Worm (Caenorhabditis elegans) whole organism, L4 larva: ENCODE measurements around the gene W07G4.5.
A peak's percentile ranks its signal among the peaks of the same experiment; 100 is the strongest.

Source experiments
- D1046.2 ChIP-seq: fragments of 200-800 bp; sonication (Bioruptor generic); IDR thresholded peaks from 2 replicates; pipeline ENCODE4 v1.3.6; 2022; ENCODE audit warnings: missing genetic modification characterization, missing compliant biosample characterization
- F26F4.8 ChIP-seq: fragments of 200-800 bp; sonication (Bioruptor generic); conservative IDR thresholded peaks from 2 replicates; pipeline ENCODE4 v1.3.6; 2022; ENCODE audit warnings: missing genetic modification characterization, missing compliant biosample characterization
- F37D6.2 ChIP-seq: sonication (generic microtip); optimal IDR thresholded peaks from 2 replicates; lab custom pipeline; 2016; ENCODE audit warnings: mild to moderate bottlenecking, missing genetic modification characterization, missing compliant biosample characterization
- R02D3.7 ChIP-seq: fragments of 150-350 bp; sonication (generic microtip); optimal IDR thresholded peaks from 3 replicates; lab custom pipeline; 2014; ENCODE audit warnings: missing biosample characterization, missing genetic modification characterization
- T20F7.1 ChIP-seq: fragments of 200-800 bp; sonication (Bioruptor generic); optimal IDR thresholded peaks from 2 replicates; lab custom pipeline; 2018; ENCODE audit warnings: mild to moderate bottlenecking, missing genetic modification characterization, missing compliant biosample characterization
- Y5F2A.4 ChIP-seq: fragments of 200-800 bp; sonication (Bioruptor generic); optimal IDR thresholded peaks from 2 replicates; lab custom pipeline; 2018; ENCODE audit warnings: mild to moderate bottlenecking, missing genetic modification characterization, missing compliant biosample characterization
- aha-1 ChIP-seq: fragments of 150-350 bp; peaks from one replicate; lab custom pipeline; 2014; ENCODE audit warnings: missing biosample characterization, missing genetic modification characterization
- ama-1 ChIP-seq: fragments of 150-350 bp; optimal IDR thresholded peaks from 2 replicates; lab custom pipeline; 2014; ENCODE audit warnings: inconsistent platforms, mixed read lengths
- ceh-44 ChIP-seq: fragments of 200-800 bp; sonication (Bioruptor generic); IDR thresholded peaks from 2 replicates; pipeline ENCODE4 v1.3.6; 2022; ENCODE audit warnings: missing genetic modification reagents, missing genetic modification characterization, missing compliant biosample characterization
- cey-2 ChIP-seq: sonication (generic microtip); optimal IDR thresholded peaks from 3 replicates; lab custom pipeline; 2017; ENCODE audit warnings: missing genetic modification characterization, mild to moderate bottlenecking, missing compliant biosample characterization, antibody characterized with exemption, borderline replicate concordance; ENCODE audit not compliant: insufficient read depth
- ctbp-1 ChIP-seq: fragments of 200-800 bp; sonication (Bioruptor generic); IDR thresholded peaks from 2 replicates; pipeline ENCODE4 v1.3.6; 2022; ENCODE audit warnings: missing genetic modification reagents, missing genetic modification characterization, missing compliant biosample characterization
- daf-16 ChIP-seq, 3 experiments: sonication (generic microtip); optimal IDR thresholded peaks; 2 replicates each; lab custom pipeline; 2016 to 2017; ENCODE audit warnings: missing genetic modification characterization in 3 of 3, missing genetic modification reagents in 3 of 3, mild to moderate bottlenecking in 2 of 3, missing compliant biosample characterization in 2 of 3, missing biosample characterization in 1 of 3, moderate library complexity in 1 of 3
- daf-19 ChIP-seq: fragments of 200-800 bp; sonication (Bioruptor generic); conservative IDR thresholded peaks from 2 replicates; pipeline ENCODE4 v1.3.6; 2022; ENCODE audit warnings: missing genetic modification characterization, missing compliant biosample characterization
- daf-8 ChIP-seq: fragments of 200-800 bp; sonication (Bioruptor generic); IDR thresholded peaks from 2 replicates; pipeline ENCODE4 v1.3.6; 2022; ENCODE audit warnings: missing genetic modification characterization, missing compliant biosample characterization
- dmd-6 ChIP-seq: fragments of 200-800 bp; sonication (Bioruptor generic); IDR thresholded peaks from 2 replicates; pipeline ENCODE4 v1.3.6; 2022; ENCODE audit warnings: missing genetic modification reagents, missing genetic modification characterization, missing compliant biosample characterization
- dmd-8 ChIP-seq: fragments of 200-800 bp; sonication (Bioruptor generic); IDR thresholded peaks from 2 replicates; pipeline ENCODE4 v1.3.6; 2022; ENCODE audit warnings: missing genetic modification characterization, missing compliant biosample characterization
- dmd-9 ChIP-seq: fragments of 200-800 bp; sonication (Bioruptor generic); IDR thresholded peaks from 2 replicates; pipeline ENCODE4 v1.3.6; 2022; ENCODE audit warnings: missing genetic modification reagents, missing genetic modification characterization, missing compliant biosample characterization
- dve-1 ChIP-seq: sonication (generic microtip); optimal IDR thresholded peaks from 2 replicates; lab custom pipeline; 2017; ENCODE audit warnings: antibody characterized with exemption, mild to moderate bottlenecking, missing genetic modification characterization, missing compliant biosample characterization; ENCODE audit not compliant: insufficient read depth
- hlh-11 ChIP-seq: fragments of 200-800 bp; sonication (Bioruptor generic); optimal IDR thresholded peaks from 2 replicates; lab custom pipeline; 2018; ENCODE audit warnings: mild to moderate bottlenecking, missing genetic modification characterization, missing compliant biosample characterization
- hlh-30 ChIP-seq: sonication (generic microtip); optimal IDR thresholded peaks from 2 replicates; lab custom pipeline; 2017; ENCODE audit warnings: antibody characterized with exemption, mild to moderate bottlenecking, missing genetic modification characterization, missing compliant biosample characterization; ENCODE audit not compliant: insufficient read depth
- hmg-1.1 ChIP-seq: fragments of 200-800 bp; sonication (Bioruptor generic); IDR thresholded peaks from 2 replicates; pipeline ENCODE4 v1.3.6; 2022; ENCODE audit warnings: missing genetic modification reagents, missing genetic modification characterization, missing compliant biosample characterization
- lim-7 ChIP-seq: fragments of 200-800 bp; sonication (Bioruptor generic); IDR thresholded peaks from 2 replicates; pipeline ENCODE4 v1.3.6; 2022; ENCODE audit warnings: missing genetic modification characterization, missing compliant biosample characterization
- lir-3 ChIP-seq: sonication (generic microtip); optimal IDR thresholded peaks from 2 replicates; lab custom pipeline; 2016; ENCODE audit warnings: mild to moderate bottlenecking, missing genetic modification characterization, missing compliant biosample characterization
- lsy-2 ChIP-seq, 2 experiments: fragments of 150-350 bp in 1 of 2; sonication (generic microtip) in 1 of 2; optimal IDR thresholded peaks; 2 replicates each; lab custom pipeline; 2014 to 2017; ENCODE audit warnings: missing biosample characterization in 2 of 2, missing genetic modification characterization in 2 of 2
- mdl-1 ChIP-seq, 2 experiments: fragments of 150-350 bp in 1 of 2; sonication (generic microtip) in 1 of 2; optimal IDR thresholded peaks; 2 replicates each; lab custom pipeline; 2014 to 2017; ENCODE audit warnings: missing biosample characterization in 2 of 2, missing genetic modification characterization in 2 of 2
- mep-1 ChIP-seq: fragments of 150-350 bp; sonication (generic microtip); optimal IDR thresholded peaks from 3 replicates; lab custom pipeline; 2014; ENCODE audit warnings: missing biosample characterization, missing genetic modification characterization
- mes-2 ChIP-seq: sonication (generic microtip); optimal IDR thresholded peaks from 2 replicates; lab custom pipeline; 2016; ENCODE audit warnings: missing genotype, mild to moderate bottlenecking, missing genetic modification characterization, missing compliant biosample characterization; ENCODE audit not compliant: poor library complexity, severe bottlenecking
- mxl-3 ChIP-seq: fragments of 200-800 bp; sonication (Bioruptor generic); optimal IDR thresholded peaks from 2 replicates; lab custom pipeline; 2018; ENCODE audit warnings: mild to moderate bottlenecking, missing genetic modification characterization, missing compliant biosample characterization
- nhr-10 ChIP-seq: fragments of 150-350 bp; optimal IDR thresholded peaks from 2 replicates; lab custom pipeline; 2014; ENCODE audit warnings: missing biosample characterization, missing genetic modification characterization
- nhr-102 ChIP-seq: sonication (generic microtip); optimal IDR thresholded peaks from 2 replicates; lab custom pipeline; 2016; ENCODE audit warnings: mild to moderate bottlenecking, missing genetic modification characterization, moderate library complexity, missing compliant biosample characterization
- nhr-111 ChIP-seq: fragments of 200-800 bp; sonication (Bioruptor generic); optimal IDR thresholded peaks from 2 replicates; lab custom pipeline; 2018; ENCODE audit warnings: mild to moderate bottlenecking, missing genetic modification characterization, missing compliant biosample characterization
- nhr-28 ChIP-seq: fragments of 150-350 bp; optimal IDR thresholded peaks from 2 replicates; lab custom pipeline; 2014; ENCODE audit warnings: missing biosample characterization, missing genetic modification characterization
- nhr-76 ChIP-seq: fragments of 150-350 bp; optimal IDR thresholded peaks from 2 replicates; lab custom pipeline; 2014; ENCODE audit warnings: missing biosample characterization, missing genetic modification characterization
- php-3 ChIP-seq: fragments of 200-800 bp; sonication (Bioruptor generic); IDR thresholded peaks from 2 replicates; pipeline ENCODE4 v1.3.6; 2022; ENCODE audit warnings: missing genetic modification reagents, missing genetic modification characterization, missing compliant biosample characterization
- pqm-1 ChIP-seq: sonication (generic microtip); optimal IDR thresholded peaks from 2 replicates; lab custom pipeline; 2017; ENCODE audit warnings: missing biosample characterization, missing genetic modification characterization
- saeg-2 ChIP-seq: fragments of 200-800 bp; sonication (Bioruptor generic); IDR thresholded peaks from 2 replicates; pipeline ENCODE4 v1.3.6; 2022; ENCODE audit warnings: missing genetic modification reagents, missing genetic modification characterization, missing compliant biosample characterization
- snpc-1.2 ChIP-seq: fragments of 200-800 bp; sonication (Bioruptor generic); IDR thresholded peaks from 2 replicates; pipeline ENCODE4 v1.3.6; 2022; ENCODE audit warnings: missing genetic modification reagents, missing genetic modification characterization, missing compliant biosample characterization
- tra-1 ChIP-seq: fragments of 200-800 bp; sonication (Bioruptor generic); IDR thresholded peaks from 2 replicates; pipeline ENCODE4 v1.3.6; 2022; ENCODE audit warnings: missing genetic modification reagents, missing genetic modification characterization, missing compliant biosample characterization
- unc-62 ChIP-seq, 3 experiments: fragments of 150-350 bp in 1 of 3; sonication (generic microtip); optimal IDR thresholded peaks in 2 of 3; peaks in 1 of 3; 1 replicate in 1 of 3; 2 replicates in 2 of 3; lab custom pipeline; 2014 to 2017; ENCODE audit warnings: missing biosample characterization in 3 of 3, missing genetic modification characterization in 3 of 3, missing genetic modification reagents in 3 of 3, missing genotype in 1 of 3
- zfp-3 ChIP-seq: fragments of 200-800 bp; sonication (Bioruptor generic); conservative IDR thresholded peaks from 2 replicates; pipeline ENCODE4 v1.3.6; 2022; ENCODE audit warnings: missing genetic modification reagents, missing genetic modification characterization, missing compliant biosample characterization

The W07G4.5 gene

DNA sequence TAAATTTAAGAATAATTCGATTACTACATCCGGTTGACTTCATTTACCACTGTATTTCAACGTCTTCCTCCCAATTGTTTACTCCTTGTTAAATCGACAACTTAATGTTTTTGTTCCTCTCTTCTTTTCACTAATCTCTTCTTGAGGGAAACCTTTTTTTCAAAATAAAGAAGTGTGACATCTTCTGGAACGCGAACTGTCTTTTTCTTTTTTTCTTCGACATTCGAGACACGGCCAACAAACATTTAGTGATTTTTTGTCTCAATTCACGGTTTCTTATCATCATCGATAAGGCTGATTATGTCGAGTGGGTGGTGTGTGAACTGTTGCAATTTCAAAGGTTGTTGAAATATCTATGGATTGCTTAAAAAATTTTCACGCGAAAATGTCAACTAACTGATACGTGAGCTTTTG is 37.5 kb downstream of the W07G4.5 start:
- no peak for TF ChIP-seq F37D6.2 (tag; lab: Kevin White, UChicago)
- TF ChIP-seq unc-62 (GFP tag; optimal IDR thresholded peaks at IDR 0.05 in 1 of 2; lab: Kevin White, UChicago): no peak
- TF ChIP-seq unc-62 (tag; optimal IDR thresholded peaks at IDR 0.05; lab: Kevin White, UChicago): no peak
- peak; percentile 69; the same call in 1 of the 2 replicates for TF ChIP-seq tra-1 (GFP tag; lab: Robert Waterston, UW)
- TF ChIP-seq lsy-2 (tag; optimal IDR thresholded peaks at IDR 0.05; lab: Kevin White, UChicago): peak in 1 of 2 experiments; percentile 1
- no peak for TF ChIP-seq daf-16 (GFP tag; optimal IDR thresholded peaks at IDR 0.05; lab: Kevin White, UChicago)
- TF ChIP-seq daf-16 (tag; optimal IDR thresholded peaks at IDR 0.05; lab: Kevin White, UChicago): peak; percentile 77
- no peak for TF ChIP-seq zfp-3
- TF ChIP-seq hmg-1.1 (GFP tag; lab: Robert Waterston, UW): no peak
- peak; percentile 54 for TF ChIP-seq pqm-1 (tag; lab: Kevin White, UChicago)
- TF ChIP-seq mdl-1 (tag; optimal IDR thresholded peaks at IDR 0.05; lab: Kevin White, UChicago): peak in 1 of 2 experiments; percentile 31
- peak; percentile 25 for TF ChIP-seq T20F7.1 (GFP tag; lab: Kevin White, UChicago)
- no peak for TF ChIP-seq daf-19 (GFP tag; lab: Robert Waterston, UW)
- no peak for TF ChIP-seq nhr-111 (GFP tag; lab: Kevin White, UChicago)
- peak; percentile 7 for TF ChIP-seq nhr-10 (tag; lab: Kevin White, UChicago)
- 0 out of 2 replicates have a peak, but pooled peaks have one; percentile 14 for TF ChIP-seq php-3 (GFP tag; lab: Robert Waterston, UW)
- TF ChIP-seq D1046.2 (GFP tag; lab: Robert Waterston, UW): no peak
- peak; percentile 75 for TF ChIP-seq hlh-11 (tag; lab: Kevin White, UChicago)
- no peak for TF ChIP-seq Y5F2A.4 (GFP tag; lab: Kevin White, UChicago)
- TF ChIP-seq cey-2 (tag; lab: Kevin White, UChicago): peak; percentile 79
- no peak for TF ChIP-seq daf-8 (GFP tag; lab: Robert Waterston, UW)
- TF ChIP-seq mep-1 (tag; lab: Kevin White, UChicago): peak; percentile 35
- TF ChIP-seq dve-1 (tag; lab: Kevin White, UChicago): peak; percentile 78
- no peak for TF ChIP-seq nhr-102 (tag; lab: Kevin White, UChicago)
- TF ChIP-seq dmd-6 (GFP tag; lab: Robert Waterston, UW): peak; percentile 85
- TF ChIP-seq saeg-2: 0 out of 2 replicates have a peak, but pooled peaks have one; percentile 39
- TF ChIP-seq mxl-3 (GFP tag; lab: Kevin White, UChicago): peak; percentile 52
- TF ChIP-seq nhr-28 (tag; lab: Kevin White, UChicago): peak; percentile 71
- no peak for TF ChIP-seq ctbp-1
- peak; percentile 12 for TF ChIP-seq ama-1 (lab: Kevin White, UChicago)
- no peak for TF ChIP-seq ceh-44 (GFP tag; lab: Robert Waterston, UW)
- TF ChIP-seq R02D3.7 (tag; lab: Kevin White, UChicago): no peak
- TF ChIP-seq dmd-9 (GFP tag; lab: Robert Waterston, UW): no peak
- no peak for TF ChIP-seq lir-3 (tag; lab: Kevin White, UChicago)
- TF ChIP-seq F26F4.8 (GFP tag; lab: Robert Waterston, UW): no peak
- no peak for TF ChIP-seq nhr-76 (tag; lab: Kevin White, UChicago)
- peak; percentile 42 for TF ChIP-seq hlh-30 (tag; lab: Kevin White, UChicago)
- TF ChIP-seq aha-1 (tag; lab: Kevin White, UChicago): peak; percentile 87
- TF ChIP-seq dmd-8 (GFP tag; lab: Robert Waterston, UW): no peak
- TF ChIP-seq lim-7 (GFP tag; lab: Robert Waterston, UW): no peak
- no peak for TF ChIP-seq snpc-1.2 (GFP tag; lab: Robert Waterston, UW)
- peak; percentile 16 for TF ChIP-seq mes-2 (tag; lab: Kevin White, UChicago)
